Worm (Caenorhabditis elegans) whole organism, late embryonic: ENCODE data around the gene Y11D7A.5.
"Not testable (repeated sequence)": the region's sequence is repeated elsewhere in the genome, so short reads cannot be mapped to it uniquely, and the experiment has no call there.

Source experiments
- F13H6.1 ChIP-seq: sonication (generic microtip); optimal IDR thresholded peaks from 2 replicates; lab custom pipeline; 2016; ENCODE audit warnings: missing genetic modification characterization, missing compliant biosample characterization
- K02D7.2 ChIP-seq: sonication (generic microtip); optimal IDR thresholded peaks from 2 replicates; lab custom pipeline; 2017; ENCODE audit warnings: mild to moderate bottlenecking, missing genetic modification characterization, missing compliant biosample characterization
- K09A11.1 ChIP-seq: sonication (generic microtip); optimal IDR thresholded peaks from 2 replicates; lab custom pipeline; 2017; ENCODE audit warnings: antibody characterized with exemption, mild to moderate bottlenecking, missing genetic modification characterization, missing compliant biosample characterization; ENCODE audit not compliant: insufficient read depth
- ama-1 ChIP-seq: fragments of 150-350 bp; optimal IDR thresholded peaks from 2 replicates; lab custom pipeline; 2014
- ceh-14 ChIP-seq: sonication (generic microtip); optimal IDR thresholded peaks from 2 replicates; lab custom pipeline; 2016; ENCODE audit warnings: missing genotype, missing genetic modification characterization, missing compliant biosample characterization
- ceh-18 ChIP-seq: sonication (generic microtip); optimal IDR thresholded peaks from 2 replicates; lab custom pipeline; 2016; ENCODE audit warnings: missing genetic modification characterization, missing compliant biosample characterization
- ceh-19 ChIP-seq: fragments of 200-800 bp; sonication (Bioruptor generic); optimal IDR thresholded peaks from 2 replicates; lab custom pipeline; 2018; ENCODE audit warnings: mild to moderate bottlenecking, missing genetic modification characterization, missing compliant biosample characterization
- ceh-22 ChIP-seq: sonication (generic microtip); optimal IDR thresholded peaks from 2 replicates; lab custom pipeline; 2017; ENCODE audit warnings: missing biosample characterization, missing genetic modification characterization
- ceh-31 ChIP-seq: sonication (generic microtip); optimal IDR thresholded peaks from 2 replicates; lab custom pipeline; 2016; ENCODE audit warnings: missing genetic modification characterization, missing compliant biosample characterization
- ceh-48 ChIP-seq: sonication (generic microtip); optimal IDR thresholded peaks from 2 replicates; lab custom pipeline; 2016; ENCODE audit warnings: missing genetic modification characterization, inconsistent platforms, missing compliant biosample characterization
- ceh-6 ChIP-seq: fragments of 200-800 bp; sonication (Bioruptor generic); optimal IDR thresholded peaks from 2 replicates; lab custom pipeline; 2018; ENCODE audit warnings: mild to moderate bottlenecking, missing genetic modification characterization, missing compliant biosample characterization
- ceh-9 ChIP-seq: sonication (generic microtip); optimal IDR thresholded peaks from 2 replicates; lab custom pipeline; 2016; ENCODE audit warnings: mild to moderate bottlenecking, missing genetic modification characterization, inconsistent platforms, missing compliant biosample characterization
- che-1 ChIP-seq: sonication (generic microtip); optimal IDR thresholded peaks from 2 replicates; lab custom pipeline; 2016; ENCODE audit warnings: mild to moderate bottlenecking, missing genetic modification characterization, missing compliant biosample characterization
- dve-1 ChIP-seq: sonication (generic microtip); optimal IDR thresholded peaks from 2 replicates; lab custom pipeline; 2017; ENCODE audit warnings: antibody characterized with exemption, mild to moderate bottlenecking, missing genetic modification characterization, missing compliant biosample characterization
- elt-2 ChIP-seq: sonication (generic microtip); optimal IDR thresholded peaks from 2 replicates; lab custom pipeline; 2016; ENCODE audit warnings: missing genetic modification reagents, missing genetic modification characterization, missing compliant biosample characterization
- eyg-1 ChIP-seq: sonication (generic microtip); optimal IDR thresholded peaks from 2 replicates; lab custom pipeline; 2016; ENCODE audit warnings: missing genotype, missing genetic modification characterization, missing compliant biosample characterization
- fkh-10 ChIP-seq: fragments of 150-350 bp; optimal IDR thresholded peaks from 2 replicates; lab custom pipeline; 2014; ENCODE audit warnings: missing biosample characterization, missing genetic modification reagents, missing genetic modification characterization
- fkh-6 ChIP-seq: sonication (generic microtip); optimal IDR thresholded peaks from 2 replicates; lab custom pipeline; 2016; ENCODE audit warnings: missing genetic modification characterization, missing compliant biosample characterization
- hlh-30 ChIP-seq: sonication (generic microtip); optimal IDR thresholded peaks from 2 replicates; lab custom pipeline; 2017; ENCODE audit warnings: antibody characterized with exemption, missing genetic modification characterization, missing compliant biosample characterization; ENCODE audit not compliant: insufficient read depth
- hlh-6 ChIP-seq: sonication (generic microtip); optimal IDR thresholded peaks from 2 replicates; lab custom pipeline; 2016; ENCODE audit warnings: missing genotype, missing genetic modification characterization, missing compliant biosample characterization
- hlh-8 ChIP-seq: sonication (generic microtip); optimal IDR thresholded peaks from 2 replicates; lab custom pipeline; 2016; ENCODE audit warnings: missing genotype, missing genetic modification characterization, missing compliant biosample characterization
- nhr-232 ChIP-seq: sonication (generic microtip); optimal IDR thresholded peaks from 2 replicates; lab custom pipeline; 2016; ENCODE audit warnings: missing genetic modification characterization, missing compliant biosample characterization
- npax-4 ChIP-seq: sonication (generic microtip); optimal IDR thresholded peaks from 2 replicates; lab custom pipeline; 2016; ENCODE audit warnings: missing genetic modification characterization, missing compliant biosample characterization
- odd-2 ChIP-seq: sonication (generic microtip); optimal IDR thresholded peaks from 2 replicates; lab custom pipeline; 2017; ENCODE audit warnings: antibody characterized with exemption, mild to moderate bottlenecking, missing genetic modification characterization, missing compliant biosample characterization
- pax-1 ChIP-seq: fragments of 150-350 bp; optimal IDR thresholded peaks from 2 replicates; lab custom pipeline; 2014; ENCODE audit warnings: missing biosample characterization, missing genetic modification characterization
- pha-4 ChIP-seq: fragments of 150-350 bp; optimal IDR thresholded peaks from 2 replicates; lab custom pipeline; 2018; ENCODE audit warnings: missing biosample characterization, missing genetic modification reagents, missing genetic modification characterization
- pros-1 ChIP-seq: fragments of 150-350 bp; optimal IDR thresholded peaks from 2 replicates; lab custom pipeline; 2014; ENCODE audit warnings: missing biosample characterization, missing genetic modification reagents, missing genetic modification characterization
- ref-2 ChIP-seq: sonication (generic microtip); optimal IDR thresholded peaks from 2 replicates; lab custom pipeline; 2016; ENCODE audit warnings: missing genetic modification characterization, missing compliant biosample characterization
- sox-4 ChIP-seq: sonication (generic microtip); optimal IDR thresholded peaks from 2 replicates; lab custom pipeline; 2017; ENCODE audit warnings: mild to moderate bottlenecking, missing genetic modification characterization, inconsistent platforms, missing compliant biosample characterization
- syd-9 ChIP-seq: sonication (generic microtip); optimal IDR thresholded peaks from 2 replicates; lab custom pipeline; 2016; ENCODE audit warnings: mild to moderate bottlenecking, missing genetic modification characterization, moderate library complexity, missing compliant biosample characterization
- unc-3 ChIP-seq, 2 experiments: fragments of 200-800 bp in 1 of 2; sonication (Bioruptor generic) in 1 of 2; sonication (generic microtip) in 1 of 2; conservative IDR thresholded peaks in 1 of 2; optimal IDR thresholded peaks in 1 of 2; 2 replicates each; pipeline versions ENCODE4 v1.3.6 to Lab custom; 2016 to 2022; ENCODE audit warnings: missing compliant biosample characterization in 2 of 2, missing genetic modification characterization in 2 of 2, missing genetic modification reagents in 1 of 2
- zip-5 ChIP-seq: sonication (generic microtip); optimal IDR thresholded peaks from 2 replicates; lab custom pipeline; 2016; ENCODE audit warnings: missing genetic modification characterization, missing compliant biosample characterization
- ztf-16 ChIP-seq: sonication (generic microtip); optimal IDR thresholded peaks from 2 replicates; lab custom pipeline; 2017; ENCODE audit warnings: missing genetic modification characterization, missing compliant biosample characterization

Gene Y11D7A.5

ce11 chrIV:9245423-9245822 lies at the start of gene Y11D7A.5:
Gene Y11D7A.5, minus strand, starts transcription at chrIV:9245523.
- TF ChIP-seq ref-2 (no peak), odd-2 (tag; lab: Kevin White, UChicago) (no peak), syd-9 (tag; lab: Kevin White, UChicago) (no peak), elt-2 (tag; lab: Kevin White, UChicago) (no peak), dve-1 (tag; lab: Kevin White, UChicago) (no peak), K09A11.1 (tag; lab: Kevin White, UChicago) (no peak), pros-1 (tag; lab: Kevin White, UChicago) (no peak), fkh-10 (GFP tag; lab: Kevin White, UChicago) (no peak), che-1 (no peak), K02D7.2 (tag; lab: Kevin White, UChicago) (no peak), sox-4 (no peak), ceh-6 (no peak), nhr-232 (tag; lab: Kevin White, UChicago) (no peak), pha-4 (tag; lab: Kevin White, UChicago) (no peak), fkh-6 (no peak), hlh-8 (tag; lab: Kevin White, UChicago) (no peak), ceh-14 (tag; lab: Kevin White, UChicago) (no peak)

ce11 chrIV:9293825-9294224 lies 48.5 kb upstream of the Y11D7A.5 start, which contains the start of gene nhr-264:
Gene nhr-264, minus strand, starts transcription at chrIV:9293925.
- TF ChIP-seq zip-5 (tag; lab: Kevin White, UChicago); ceh-19 (GFP tag; lab: Kevin White, UChicago); pros-1 (tag; lab: Kevin White, UChicago): not testable (repeated sequence)

- TF ChIP-seq zip-5 (tag; lab: Kevin White, UChicago) (no peak), hlh-6 (tag; lab: Kevin White, UChicago) (no peak), nhr-232 (tag; lab: Kevin White, UChicago) (no peak)
Measured at ce11 chrIV:9289635-9290034, 44.3 kb upstream of the Y11D7A.5 start.

ce11 chrIV:9286305-9286704 lies 41.0 kb upstream of the Y11D7A.5 start, which contains the start of gene nhr-267:
Gene nhr-267, minus strand, starts transcription at chrIV:9286405.
- not testable (repeated sequence) for TF ChIP-seq nhr-232 (tag; lab: Kevin White, UChicago); ceh-18; ztf-16 (tag; lab: Kevin White, UChicago)

ce11 chrIV:9274008-9274529 lies 28.7 kb upstream of the Y11D7A.5 start, which contains the start of gene nmy-3:
Gene nmy-3, plus strand, starts transcription at chrIV:9274479.
- TF ChIP-seq syd-9 (tag; lab: Kevin White, UChicago) (no peak), ama-1 (lab: Kevin White, UChicago) (no peak), che-1 (no peak), eyg-1 (tag; lab: Kevin White, UChicago) (no peak), hlh-30 (tag; lab: Kevin White, UChicago) (no peak), pax-1 (no peak), ztf-16 (tag; lab: Kevin White, UChicago) (no peak), zip-5 (tag; lab: Kevin White, UChicago) (no peak), unc-3 (GFP tag; conservative IDR thresholded peaks at IDR 0.05; lab: Robert Waterston, UW) (no peak), unc-3 (tag; optimal IDR thresholded peaks at IDR 0.05; lab: Kevin White, UChicago) (no peak), npax-4 (no peak), K02D7.2 (tag; lab: Kevin White, UChicago) (no peak), hlh-6 (tag; lab: Kevin White, UChicago) (no peak), ceh-31 (no peak), ceh-22 (tag; lab: Kevin White, UChicago) (no peak), F13H6.1 (tag; lab: Kevin White, UChicago) (no peak), ceh-48 (tag; lab: Kevin White, UChicago) (no peak), ceh-9 (tag; lab: Kevin White, UChicago) (no peak)
